Worm (Caenorhabditis elegans): ENCODE results near the gene ogdh-2.
A peak's percentile ranks its signal among the peaks of the same experiment; 100 is the strongest.

Gene ogdh-2

ce11 chrV:12199474-12199873 lies 5.2 kb downstream of the ogdh-2 start (continued):
- TF ChIP-seq sma-9 (GFP tag; optimal IDR thresholded peaks at IDR 0.05) (peak; percentile 77), sma-9 (tag; optimal IDR thresholded peaks at IDR 0.05) (no peak), aly-2 (tag; optimal IDR thresholded peaks at IDR 0.05) (no peak), mbf-1 (tag; optimal IDR thresholded peaks at IDR 0.05) (no peak), ztf-11 (tag; optimal IDR thresholded peaks at IDR 0.05) (no peak), nhr-10 (tag; optimal IDR thresholded peaks at IDR 0.05) (no peak)

ce11 chrV:12208678-12209077 lies 14.4 kb downstream of the ogdh-2 start:
- TF ChIP-seq sma-9 (GFP tag; optimal IDR thresholded peaks at IDR 0.05) (peak; percentile 1), sma-9 (tag; optimal IDR thresholded peaks at IDR 0.05) (no peak), dmd-4 (tag; optimal IDR thresholded peaks at IDR 0.05) (no peak)

ce11 chrV:12209951-12210350 lies 15.6 kb downstream of the ogdh-2 start:
- no peak for TF ChIP-seq mab-5 (tag; optimal IDR thresholded peaks at IDR 0.05)
- TF ChIP-seq nhr-237 (tag; optimal IDR thresholded peaks at IDR 0.05), result no peak
- TF ChIP-seq lin-13 (GFP tag; optimal IDR thresholded peaks at IDR 0.05), result no peak
- TF ChIP-seq Y55F3AM.14 (GFP tag; optimal IDR thresholded peaks at IDR 0.05), result no peak
- no peak for TF ChIP-seq sma-3 (GFP tag; optimal IDR thresholded peaks at IDR 0.05)
- no peak for TF ChIP-seq C34F6.9 (tag; optimal IDR thresholded peaks at IDR 0.05)
- TF ChIP-seq nhr-23 (tag; optimal IDR thresholded peaks at IDR 0.05), result no peak
- no peak for TF ChIP-seq blmp-1 (tag; optimal IDR thresholded peaks at IDR 0.05; ENCODE audit: insufficient read depth)
- TF ChIP-seq ztf-1 (GFP tag; conservative IDR thresholded peaks at IDR 0.05), result no peak
- no peak for TF ChIP-seq F13H6.1 (tag; optimal IDR thresholded peaks at IDR 0.05)
- no peak for TF ChIP-seq snpc-4 (tag; optimal IDR thresholded peaks at IDR 0.05)
- no peak for TF ChIP-seq R02D3.7 (tag; optimal IDR thresholded peaks at IDR 0.05)
- no peak for TF ChIP-seq egl-27 (tag; optimal IDR thresholded peaks at IDR 0.05)
- TF ChIP-seq ZK546.5 (tag; optimal IDR thresholded peaks at IDR 0.05), result no peak
- TF ChIP-seq zag-1 (tag; optimal IDR thresholded peaks at IDR 0.05), result no peak
- no peak for TF ChIP-seq ama-1 (optimal IDR thresholded peaks at IDR 0.05)

DNA sequence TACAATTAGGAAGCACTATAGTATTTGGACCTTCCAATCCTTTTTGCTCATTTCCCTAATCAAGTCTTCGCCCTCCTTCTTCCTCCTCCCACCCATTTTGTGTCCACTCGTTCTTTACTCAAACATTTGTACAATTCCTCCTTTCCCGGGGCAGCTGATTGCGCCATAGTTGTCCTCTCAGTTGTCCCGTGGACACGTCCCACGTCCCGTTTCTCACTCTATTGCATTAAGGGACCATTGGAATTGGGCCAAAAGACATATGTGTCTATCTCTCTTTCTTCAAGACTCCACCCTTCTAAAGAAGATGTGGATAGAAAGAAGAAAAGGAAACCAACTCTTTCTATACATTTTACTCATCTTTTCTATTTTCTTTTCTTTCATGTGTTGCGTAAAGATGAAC lies 16.8 kb downstream of the ogdh-2 start:
- TF ChIP-seq nhr-237 (tag; optimal IDR thresholded peaks at IDR 0.05), result no peak
- no peak for TF ChIP-seq sem-4 (tag; optimal IDR thresholded peaks at IDR 0.05)
- no peak for TF ChIP-seq egl-27 (tag; optimal IDR thresholded peaks at IDR 0.05)
- peak; percentile 23 for TF ChIP-seq nhr-129 (tag; optimal IDR thresholded peaks at IDR 0.05)
- no peak for TF ChIP-seq alr-1 (tag; optimal IDR thresholded peaks at IDR 0.05)
- no peak for TF ChIP-seq unc-62 (GFP tag; optimal IDR thresholded peaks at IDR 0.05)
- no peak for TF ChIP-seq ztf-4 (tag; optimal IDR thresholded peaks at IDR 0.05)
- TF ChIP-seq R02D3.7 (tag; optimal IDR thresholded peaks at IDR 0.05), result no peak
- no peak for TF ChIP-seq snpc-4 (tag; optimal IDR thresholded peaks at IDR 0.05)
- no peak for TF ChIP-seq ceh-16 (tag; optimal IDR thresholded peaks at IDR 0.05)
- TF ChIP-seq nhr-6 (tag; optimal IDR thresholded peaks at IDR 0.05), result no peak
- no peak for TF ChIP-seq sma-3 (GFP tag; optimal IDR thresholded peaks at IDR 0.05)
- TF ChIP-seq F13H6.1 (tag; optimal IDR thresholded peaks at IDR 0.05), result peak; percentile 30
- no peak for TF ChIP-seq nhr-10 (tag; optimal IDR thresholded peaks at IDR 0.05)
- TF ChIP-seq lin-11 (tag; optimal IDR thresholded peaks at IDR 0.05), result no peak
- TF ChIP-seq zag-1 (tag; optimal IDR thresholded peaks at IDR 0.05), result peak; percentile 32
- TF ChIP-seq crh-2 (tag; optimal IDR thresholded peaks at IDR 0.05), result no peak
- TF ChIP-seq ZK546.5 (tag; optimal IDR thresholded peaks at IDR 0.05), result no peak
- TF ChIP-seq dmd-4 (tag; optimal IDR thresholded peaks at IDR 0.05), result no peak
- no peak for TF ChIP-seq lin-13 (GFP tag; optimal IDR thresholded peaks at IDR 0.05)
- TF ChIP-seq nhr-11 (tag; optimal IDR thresholded peaks at IDR 0.05), result no peak
- TF ChIP-seq lsy-2 (tag; optimal IDR thresholded peaks at IDR 0.05), result no peak
- TF ChIP-seq nhr-12 (tag; optimal IDR thresholded peaks at IDR 0.05), result no peak
- TF ChIP-seq skn-1 (tag; optimal IDR thresholded peaks at IDR 0.05), result no peak
- no peak for TF ChIP-seq mab-5 (tag; optimal IDR thresholded peaks at IDR 0.05)
- TF ChIP-seq lin-39 (tag; optimal IDR thresholded peaks at IDR 0.05), result no peak
- peak; percentile 20 for TF ChIP-seq unc-55 (GFP tag; optimal IDR thresholded peaks at IDR 0.05)
- TF ChIP-seq fos-1 (tag; optimal IDR thresholded peaks at IDR 0.05), result no peak
- no peak for TF ChIP-seq gmeb-1 (tag; optimal IDR thresholded peaks at IDR 0.05)
- TF ChIP-seq sma-9 (GFP tag; optimal IDR thresholded peaks at IDR 0.05), result no peak
- no peak for TF ChIP-seq sma-9 (tag; optimal IDR thresholded peaks at IDR 0.05)
- TF ChIP-seq aly-2 (tag; optimal IDR thresholded peaks at IDR 0.05), result no peak
- TF ChIP-seq Y55F3AM.14 (GFP tag; optimal IDR thresholded peaks at IDR 0.05), result no peak
- no peak for TF ChIP-seq nhr-23 (tag; optimal IDR thresholded peaks at IDR 0.05)
- no peak for TF ChIP-seq ztf-11 (tag; optimal IDR thresholded peaks at IDR 0.05)
